Fruit fly (Drosophila melanogaster): ENCODE data around the gene CG14543.

The CG14543 gene

DNA sequence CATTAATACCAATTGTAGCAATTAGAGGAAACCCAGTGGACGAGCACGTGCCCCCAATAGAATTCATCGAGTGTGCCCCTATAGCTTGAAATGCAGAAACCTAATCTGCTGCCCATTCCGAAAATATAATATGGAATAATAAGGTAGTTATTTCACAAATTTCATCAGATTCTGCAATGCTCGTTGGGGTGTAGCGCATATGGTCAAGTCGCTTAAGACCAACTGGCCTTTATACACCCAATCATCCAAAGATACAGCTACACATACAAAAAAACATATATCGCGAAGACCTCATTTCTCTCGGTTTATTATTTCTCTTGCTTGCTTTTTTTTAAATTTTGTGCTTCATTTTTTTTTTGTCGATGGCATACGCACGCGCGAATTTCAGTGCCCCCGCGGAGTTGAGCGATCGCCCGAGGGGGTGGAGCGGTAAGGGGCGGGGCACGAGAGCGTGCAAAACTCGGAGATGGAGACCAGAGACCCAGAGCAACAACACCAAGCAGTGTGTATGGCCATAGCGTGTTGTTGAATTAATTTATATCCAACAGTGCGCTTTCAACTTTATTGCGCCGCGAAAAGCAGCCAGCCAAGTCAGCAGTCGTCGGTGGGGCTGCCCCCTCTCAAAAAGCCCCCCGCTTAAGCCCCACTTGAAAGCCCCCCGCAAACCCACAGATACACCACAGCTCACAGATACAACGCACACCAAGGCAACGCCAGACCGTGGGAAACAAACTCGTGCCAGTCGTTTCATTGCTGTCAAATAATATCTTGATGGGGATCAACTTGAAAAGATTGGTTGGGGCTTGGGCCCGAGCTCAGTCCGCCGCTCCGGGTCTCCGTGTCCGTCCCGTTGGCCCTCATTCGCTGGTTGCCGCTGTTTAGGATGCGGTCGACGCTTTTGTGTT, 48.2 kb upstream of the CG14543 start (continued):
- TF ChIP-seq CG16813 (GFP tag; IDR thresholded peaks at IDR 0.05; ENCODE audit: partially characterized antibody) (0 out of 3 replicates have a peak, but pooled peaks have one; percentile 34), Sry-δ (GFP tag; optimal IDR thresholded peaks at IDR 0.05) (no peak), D19B (GFP tag; optimal IDR thresholded peaks at IDR 0.05) (no peak), CG8290 (GFP tag; optimal IDR thresholded peaks at IDR 0.05) (no peak), CG8290 (tag; optimal IDR thresholded peaks at IDR 0.05) (peak in 1 of 2 experiments; percentile 38), crol (GFP tag; IDR thresholded peaks at IDR 0.05) (peak; percentile 98), dysf (GFP tag; IDR thresholded peaks at IDR 0.05) (0 out of 3 replicates have a peak, but pooled peaks have one; percentile 26), Opbp (GFP tag; IDR thresholded peaks at IDR 0.05; ENCODE audit: partially characterized antibody) (0 out of 3 replicates have a peak, but pooled peaks have one; percentile 17), abd-A (tag; optimal IDR thresholded peaks at IDR 0.05) (peak; percentile 87), CG17568 (GFP tag; optimal IDR thresholded peaks at IDR 0.05) (no peak), CG6175 (GFP tag; IDR thresholded peaks at IDR 0.05) (peak; percentile 67; the same call in 1 of the 3 replicates), CG17912 (GFP tag; optimal IDR thresholded peaks at IDR 0.05) (no peak), CG4854 (GFP tag; optimal IDR thresholded peaks at IDR 0.05) (no peak)

DNA sequence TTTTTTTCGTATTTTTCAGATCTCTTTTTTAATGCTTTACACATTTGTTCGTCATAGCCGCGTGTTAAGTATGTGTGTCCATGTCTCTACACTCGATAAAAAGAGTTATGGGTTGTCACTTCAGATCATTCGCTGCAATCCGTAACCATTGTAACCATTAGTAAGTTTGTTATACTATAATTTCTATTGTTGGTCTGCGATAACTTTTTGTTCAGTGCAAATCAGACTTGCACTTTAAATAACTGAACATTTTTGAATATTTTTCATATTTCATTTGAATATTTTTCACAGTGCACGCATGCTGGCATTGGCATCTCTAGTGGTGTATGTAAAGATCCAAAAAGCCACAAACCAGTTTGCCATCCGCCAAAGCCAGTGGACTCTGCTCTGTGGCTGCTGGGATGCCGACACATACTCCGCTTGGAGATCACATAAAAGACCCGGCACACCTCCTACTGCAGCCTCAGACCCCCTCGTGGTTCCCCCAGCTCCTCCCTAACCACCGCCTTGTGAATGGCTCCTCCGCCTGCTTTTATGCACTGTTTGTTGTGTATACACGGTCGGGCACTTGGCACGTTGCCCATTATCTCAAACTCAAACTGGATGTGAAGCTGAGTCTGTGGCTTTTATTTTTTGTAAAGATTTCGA, 47.4 kb upstream of the CG14543 start:
- TF ChIP-seq tin (GFP tag; optimal IDR thresholded peaks at IDR 0.05), result peak; percentile 90
- no peak for TF ChIP-seq tll (GFP tag; optimal IDR thresholded peaks at IDR 0.05)
- no peak for TF ChIP-seq hkb (optimal IDR thresholded peaks at IDR 0.05)
- TF ChIP-seq hkb (GFP tag; IDR thresholded peaks at IDR 0.05), result peak; percentile 88
- peak; percentile 86 for TF ChIP-seq CG1602 (GFP tag; optimal IDR thresholded peaks at IDR 0.05)
- peak; percentile 29 for TF ChIP-seq CG3995 (GFP tag; optimal IDR thresholded peaks at IDR 0.05)
- TF ChIP-seq ato (GFP tag; IDR thresholded peaks at IDR 0.05; ENCODE audit: partially characterized antibody), result no peak
- TF ChIP-seq CG17328 (GFP tag; IDR thresholded peaks at IDR 0.05), result peak; percentile 85
- peak; percentile 76 for TF ChIP-seq CG12104 (GFP tag; optimal IDR thresholded peaks at IDR 0.05)
- peak; percentile 81 for TF ChIP-seq CG11093 (GFP tag; IDR thresholded peaks at IDR 0.05)
- peak; percentile 92 for TF ChIP-seq phol (tag; optimal IDR thresholded peaks at IDR 0.05)
- no peak for TF ChIP-seq pros (GFP tag; optimal IDR thresholded peaks at IDR 0.05)
- peak; percentile 85 for TF ChIP-seq Fer3 (tag; optimal IDR thresholded peaks at IDR 0.05)
- peak; percentile 36 for TF ChIP-seq MESR4 (GFP tag; optimal IDR thresholded peaks at IDR 0.05)
- TF ChIP-seq HLH3B (GFP tag; IDR thresholded peaks at IDR 0.05), result peak; percentile 90
- TF ChIP-seq CG10274 (GFP tag; optimal IDR thresholded peaks at IDR 0.05), result peak; percentile 66
- peak; percentile 76 for TF ChIP-seq CG18476 (GFP tag; optimal IDR thresholded peaks at IDR 0.05)
- peak; percentile 66 for TF ChIP-seq CG6765 (GFP tag; optimal IDR thresholded peaks at IDR 0.05)
- peak; percentile 84 for TF ChIP-seq ken (GFP tag; IDR thresholded peaks at IDR 0.05)
- TF ChIP-seq amos (GFP tag; IDR thresholded peaks at IDR 0.05; ENCODE audit: partially characterized antibody), result no peak
- peak; percentile 69 for TF ChIP-seq cato (GFP tag; optimal IDR thresholded peaks at IDR 0.05; ENCODE audit: borderline replicate concordance)
- TF ChIP-seq Dip2 (GFP tag; IDR thresholded peaks at IDR 0.05), result 0 out of 2 replicates have a peak, but pooled peaks have one; percentile 7
- TF ChIP-seq CG4282 (GFP tag; optimal IDR thresholded peaks at IDR 0.05), result peak; percentile 13
- TF ChIP-seq Tbp (GFP tag; optimal IDR thresholded peaks at IDR 0.05), result no peak
- TF ChIP-seq CTCF (GFP tag; optimal IDR thresholded peaks at IDR 0.05), result peak; percentile 48
- TF ChIP-seq CG11085 (GFP tag; IDR thresholded peaks at IDR 0.05), result peak; percentile 53; the same call in 1 of the 2 replicates
- TF ChIP-seq dysf (GFP tag; IDR thresholded peaks at IDR 0.05), result peak; percentile 92
- TF ChIP-seq klu (GFP tag; IDR thresholded peaks at IDR 0.05), result peak; percentile 83
- peak; percentile 58; the same call in 1 of the 3 replicates for TF ChIP-seq CG11560 (tag; IDR thresholded peaks at IDR 0.05)
- peak; percentile 82 for TF ChIP-seq Meics (GFP tag; optimal IDR thresholded peaks at IDR 0.05)
- TF ChIP-seq bowl (GFP tag; IDR thresholded peaks at IDR 0.05), result peak; percentile 57; the same call in 1 of the 2 replicates
- peak; percentile 80 for TF ChIP-seq ewg (GFP tag; optimal IDR thresholded peaks at IDR 0.05)
- TF ChIP-seq CG13296 (GFP tag; optimal IDR thresholded peaks at IDR 0.05), result peak; percentile 76
- no peak for TF ChIP-seq B-H2 (GFP tag; optimal IDR thresholded peaks at IDR 0.05)
- peak in 1 of 2 experiments; percentile 90 for TF ChIP-seq Eip74EF (GFP tag; optimal IDR thresholded peaks at IDR 0.05)
